Worm (Caenorhabditis elegans): ENCODE measurements around the gene C07A12.7.

ce11 chrX:4553033-4553432 is 31.1 kb upstream of the C07A12.7 start:
- no peak for TF ChIP-seq ceh-82 (tag; optimal IDR thresholded peaks at IDR 0.05)
- no peak for TF ChIP-seq pha-4 (GFP tag; IDR thresholded peaks at IDR 0.05)
- no peak for TF ChIP-seq pha-4 (tag; optimal IDR thresholded peaks at IDR 0.05)
- TF ChIP-seq lin-13 (GFP tag; optimal IDR thresholded peaks at IDR 0.05) = no peak
- no peak for TF ChIP-seq nhr-77 (tag; optimal IDR thresholded peaks at IDR 0.05)
- no peak for TF ChIP-seq rbr-2 (tag; optimal IDR thresholded peaks at IDR 0.05)
- TF ChIP-seq daf-12 (tag; optimal IDR thresholded peaks at IDR 0.05) = no peak
- TF ChIP-seq ceh-28 (tag; optimal IDR thresholded peaks at IDR 0.05) = no peak
- TF ChIP-seq F49E8.2 (tag; optimal IDR thresholded peaks at IDR 0.05; ENCODE audit: borderline replicate concordance) = no peak
